Worm (Caenorhabditis elegans) whole organism, early embryonic: Measurements from ENCODE around the gene ugt-38.

Experiments
- B0310.2 ChIP-seq: sonication (generic microtip); optimal IDR thresholded peaks from 2 replicates; lab custom pipeline; 2016; ENCODE audit warnings: mild to moderate bottlenecking, missing genetic modification characterization, missing compliant biosample characterization
- F13C5.2 ChIP-seq: sonication (generic microtip); optimal IDR thresholded peaks from 2 replicates; lab custom pipeline; 2017; ENCODE audit warnings: mild to moderate bottlenecking, missing genetic modification characterization, inconsistent platforms, missing compliant biosample characterization
- aly-1 ChIP-seq: sonication (generic microtip); optimal IDR thresholded peaks from 2 replicates; lab custom pipeline; 2016; ENCODE audit warnings: missing genetic modification characterization, missing compliant biosample characterization
- ama-1 ChIP-seq: fragments of 150-350 bp; optimal IDR thresholded peaks from 2 replicates; lab custom pipeline; 2014
- ceh-13 ChIP-seq: fragments of 200-800 bp; sonication (Bioruptor generic); optimal IDR thresholded peaks from 2 replicates; lab custom pipeline; 2018; ENCODE audit warnings: mild to moderate bottlenecking, missing genetic modification characterization, missing compliant biosample characterization
- ceh-36 ChIP-seq: sonication (generic microtip); optimal IDR thresholded peaks from 2 replicates; lab custom pipeline; 2016; ENCODE audit warnings: missing genetic modification characterization, inconsistent platforms, missing compliant biosample characterization
- ets-7 ChIP-seq: sonication (generic microtip); optimal IDR thresholded peaks from 2 replicates; lab custom pipeline; 2016; ENCODE audit warnings: missing genotype, missing genetic modification characterization, missing compliant biosample characterization
- flt-1 ChIP-seq: fragments of 200-800 bp; sonication (Bioruptor generic); IDR thresholded peaks from 2 replicates; pipeline ENCODE4 v1.3.6; 2022; ENCODE audit warnings: missing genetic modification characterization, missing compliant biosample characterization
- hmbx-1 ChIP-seq: sonication (generic microtip); optimal IDR thresholded peaks from 2 replicates; lab custom pipeline; 2016; ENCODE audit warnings: mild to moderate bottlenecking, missing genetic modification characterization, missing compliant biosample characterization
- hmg-4 ChIP-seq: fragments of 200-800 bp; sonication (Bioruptor generic); optimal IDR thresholded peaks from 2 replicates; lab custom pipeline; 2018; ENCODE audit warnings: mild to moderate bottlenecking, missing genetic modification characterization, missing compliant biosample characterization
- hnd-1 ChIP-seq: sonication (generic microtip); optimal IDR thresholded peaks from 2 replicates; lab custom pipeline; 2016; ENCODE audit warnings: missing genetic modification characterization, missing compliant biosample characterization
- pes-1 ChIP-seq: fragments of 200-800 bp; sonication (Bioruptor generic); IDR thresholded peaks from 2 replicates; pipeline ENCODE4 v1.3.6; 2022; ENCODE audit warnings: missing genetic modification reagents, missing genetic modification characterization, missing compliant biosample characterization
- scrt-1 ChIP-seq: fragments of 200-800 bp; sonication (Bioruptor generic); IDR thresholded peaks from 2 replicates; pipeline ENCODE4 v1.3.6; 2022; ENCODE audit warnings: missing genetic modification characterization, missing compliant biosample characterization
- sea-1 ChIP-seq: fragments of 200-800 bp; sonication (Bioruptor generic); conservative IDR thresholded peaks from 2 replicates; pipeline ENCODE4 v1.3.6; 2022; ENCODE audit warnings: missing genetic modification characterization, missing compliant biosample characterization
- tbx-11 ChIP-seq: fragments of 200-800 bp; sonication (Bioruptor generic); IDR thresholded peaks from 2 replicates; pipeline ENCODE4 v1.3.6; 2022; ENCODE audit warnings: missing genetic modification characterization, missing compliant biosample characterization
- tbx-37 ChIP-seq: fragments of 200-800 bp; sonication (Bioruptor generic); conservative IDR thresholded peaks from 2 replicates; pipeline ENCODE4 v1.3.6; 2022; ENCODE audit warnings: missing genetic modification reagents, missing genetic modification characterization, missing compliant biosample characterization
- tra-4 ChIP-seq: sonication (generic microtip); optimal IDR thresholded peaks from 2 replicates; lab custom pipeline; 2017; ENCODE audit warnings: missing genetic modification characterization, missing compliant biosample characterization

Gene ugt-38

ce11 chrV:7123188-7123708 lies 24.0 kb downstream of the ugt-38 start, which contains the start of gene lmd-5:
TSS of gene lmd-5 (plus strand) at chrV:7123658.
- TF ChIP-seq hmbx-1 (tag; lab: Kevin White, UChicago), result no peak
- no peak for TF ChIP-seq ama-1 (lab: Kevin White, UChicago)
- no peak for TF ChIP-seq ets-7
- no peak for TF ChIP-seq hmg-4 (GFP tag; lab: Kevin White, UChicago)
- no peak for TF ChIP-seq sea-1 (GFP tag; lab: Robert Waterston, UW)
- TF ChIP-seq aly-1 (tag; lab: Kevin White, UChicago), result no peak
- TF ChIP-seq pes-1 (GFP tag; lab: Robert Waterston, UW), result no peak
- TF ChIP-seq tbx-37 (GFP tag; lab: Robert Waterston, UW), result no peak
- TF ChIP-seq B0310.2 (tag; lab: Kevin White, UChicago), result no peak
- TF ChIP-seq hnd-1 (tag; lab: Kevin White, UChicago), result no peak
- TF ChIP-seq ceh-36 (tag; lab: Kevin White, UChicago), result no peak
- no peak for TF ChIP-seq scrt-1 (GFP tag; lab: Robert Waterston, UW)
- no peak for TF ChIP-seq tbx-11 (GFP tag; lab: Robert Waterston, UW)
- TF ChIP-seq tra-4 (tag; lab: Kevin White, UChicago), result no peak
- no peak for TF ChIP-seq flt-1 (GFP tag; lab: Robert Waterston, UW)
- TF ChIP-seq F13C5.2 (tag; lab: Kevin White, UChicago), result no peak

ce11 chrV:7120168-7120567 lies 27.1 kb downstream of the ugt-38 start, which contains the start of gene srx-34:
TSS of gene srx-34 (minus strand) at chrV:7120268.
- TF ChIP-seq flt-1 (GFP tag; lab: Robert Waterston, UW), result no peak
- no peak for TF ChIP-seq hmg-4 (GFP tag; lab: Kevin White, UChicago)
- TF ChIP-seq tbx-11 (GFP tag; lab: Robert Waterston, UW), result no peak
- no peak for TF ChIP-seq scrt-1 (GFP tag; lab: Robert Waterston, UW)
- TF ChIP-seq ets-7, result no peak
- no peak for TF ChIP-seq hnd-1 (tag; lab: Kevin White, UChicago)
- no peak for TF ChIP-seq aly-1 (tag; lab: Kevin White, UChicago)
- no peak for TF ChIP-seq ama-1 (lab: Kevin White, UChicago)
- no peak for TF ChIP-seq tbx-37 (GFP tag; lab: Robert Waterston, UW)
- TF ChIP-seq ceh-13 (GFP tag; lab: Kevin White, UChicago), result no peak
- TF ChIP-seq pes-1 (GFP tag; lab: Robert Waterston, UW), result no peak
- no peak for TF ChIP-seq hmbx-1 (tag; lab: Kevin White, UChicago)
- TF ChIP-seq ceh-36 (tag; lab: Kevin White, UChicago), result no peak
- no peak for TF ChIP-seq sea-1 (GFP tag; lab: Robert Waterston, UW)

ce11 chrV:7118796-7119195 lies 28.5 kb downstream of the ugt-38 start, which contains the start of gene srx-33:
TSS of gene srx-33 (minus strand) at chrV:7118896.
- no peak for TF ChIP-seq sea-1 (GFP tag; lab: Robert Waterston, UW)
- no peak for TF ChIP-seq tra-4 (tag; lab: Kevin White, UChicago)
- TF ChIP-seq ceh-13 (GFP tag; lab: Kevin White, UChicago), result no peak
- TF ChIP-seq scrt-1 (GFP tag; lab: Robert Waterston, UW), result no peak
- no peak for TF ChIP-seq pes-1 (GFP tag; lab: Robert Waterston, UW)
- TF ChIP-seq ama-1 (lab: Kevin White, UChicago), result no peak
- TF ChIP-seq ceh-36 (tag; lab: Kevin White, UChicago), result no peak

- no peak for TF ChIP-seq hmg-4 (GFP tag; lab: Kevin White, UChicago)
- no peak for TF ChIP-seq ets-7
- TF ChIP-seq ceh-13 (GFP tag; lab: Kevin White, UChicago), result no peak
- TF ChIP-seq ceh-36 (tag; lab: Kevin White, UChicago), result no peak
- no peak for TF ChIP-seq F13C5.2 (tag; lab: Kevin White, UChicago)
- no peak for TF ChIP-seq aly-1 (tag; lab: Kevin White, UChicago)
- TF ChIP-seq tbx-11 (GFP tag; lab: Robert Waterston, UW), result no peak
- no peak for TF ChIP-seq hmbx-1 (tag; lab: Kevin White, UChicago)
- no peak for TF ChIP-seq scrt-1 (GFP tag; lab: Robert Waterston, UW)
- TF ChIP-seq flt-1 (GFP tag; lab: Robert Waterston, UW), result no peak
- no peak for TF ChIP-seq sea-1 (GFP tag; lab: Robert Waterston, UW)
Measured at ce11 chrV:7112223-7112622, 35.0 kb downstream of the ugt-38 start.

ce11 chrV:7111276-7111675 lies 36.0 kb downstream of the ugt-38 start:
- no peak for TF ChIP-seq ceh-36 (tag; lab: Kevin White, UChicago)
- TF ChIP-seq tbx-37 (GFP tag; lab: Robert Waterston, UW), result no peak
- no peak for TF ChIP-seq aly-1 (tag; lab: Kevin White, UChicago)
- no peak for TF ChIP-seq tbx-11 (GFP tag; lab: Robert Waterston, UW)
- no peak for TF ChIP-seq hnd-1 (tag; lab: Kevin White, UChicago)
- no peak for TF ChIP-seq ama-1 (lab: Kevin White, UChicago)
- no peak for TF ChIP-seq F13C5.2 (tag; lab: Kevin White, UChicago)
- TF ChIP-seq pes-1 (GFP tag; lab: Robert Waterston, UW), result no peak
- TF ChIP-seq ceh-13 (GFP tag; lab: Kevin White, UChicago), result no peak
- no peak for TF ChIP-seq sea-1 (GFP tag; lab: Robert Waterston, UW)
- TF ChIP-seq scrt-1 (GFP tag; lab: Robert Waterston, UW), result no peak
- TF ChIP-seq tra-4 (tag; lab: Kevin White, UChicago), result no peak

ce11 chrV:7110370-7110769 lies 36.9 kb downstream of the ugt-38 start:
- TF ChIP-seq hmbx-1 (tag; lab: Kevin White, UChicago) (no peak), ama-1 (lab: Kevin White, UChicago) (no peak), F13C5.2 (tag; lab: Kevin White, UChicago) (no peak), hmg-4 (GFP tag; lab: Kevin White, UChicago) (no peak), sea-1 (GFP tag; lab: Robert Waterston, UW) (no peak), ceh-13 (GFP tag; lab: Kevin White, UChicago) (no peak), aly-1 (tag; lab: Kevin White, UChicago) (no peak), scrt-1 (GFP tag; lab: Robert Waterston, UW) (no peak), hnd-1 (tag; lab: Kevin White, UChicago) (no peak)
